Worm (Caenorhabditis elegans) whole organism, midembryonic: ENCODE results near the gene ifb-2.

Experiments
- T22C8.4 ChIP-seq: fragments of 200-800 bp; sonication (Bioruptor generic); IDR thresholded peaks from 2 replicates; pipeline ENCODE4 v1.3.6; 2022; ENCODE audit warnings: missing genetic modification characterization, missing compliant biosample characterization
- cog-1 ChIP-seq: sonication (generic microtip); optimal IDR thresholded peaks from 2 replicates; lab custom pipeline; 2016; ENCODE audit warnings: missing genetic modification characterization, missing compliant biosample characterization
- flt-1 ChIP-seq: fragments of 200-800 bp; sonication (Bioruptor generic); IDR thresholded peaks from 2 replicates; pipeline ENCODE4 v1.3.6; 2022; ENCODE audit warnings: missing genetic modification characterization, missing compliant biosample characterization
- klf-2 ChIP-seq: fragments of 200-800 bp; sonication (Bioruptor generic); conservative IDR thresholded peaks from 2 replicates; pipeline ENCODE4 v1.3.6; 2022; ENCODE audit warnings: missing genetic modification reagents, missing genetic modification characterization, missing compliant biosample characterization
- med-1 ChIP-seq: sonication (generic microtip); optimal IDR thresholded peaks from 2 replicates; lab custom pipeline; 2017; ENCODE audit warnings: missing genetic modification characterization, mild to moderate bottlenecking, missing compliant biosample characterization, antibody characterized with exemption, missing genetic modification reagents; ENCODE audit not compliant: insufficient read depth
- ref-1 ChIP-seq: fragments of 200-800 bp; sonication (Bioruptor generic); conservative IDR thresholded peaks from 2 replicates; pipeline ENCODE4 v1.3.6; 2022; ENCODE audit warnings: missing genetic modification reagents, missing genetic modification characterization, missing compliant biosample characterization
- tab-1 ChIP-seq: fragments of 200-800 bp; sonication (Bioruptor generic); IDR thresholded peaks from 2 replicates; pipeline ENCODE4 v1.3.6; 2022; ENCODE audit warnings: missing genetic modification characterization, missing compliant biosample characterization
- ztf-23 ChIP-seq: fragments of 200-800 bp; sonication (Bioruptor generic); IDR thresholded peaks from 2 replicates; pipeline ENCODE4 v1.3.6; 2022; ENCODE audit warnings: missing genetic modification reagents, missing genetic modification characterization, missing compliant biosample characterization
- ztf-29 ChIP-seq: fragments of 200-800 bp; sonication (Bioruptor generic); IDR thresholded peaks from 2 replicates; pipeline ENCODE4 v1.3.6; 2022; ENCODE audit warnings: missing genetic modification reagents, missing genetic modification characterization, missing compliant biosample characterization

ifb-2 gene

DNA sequence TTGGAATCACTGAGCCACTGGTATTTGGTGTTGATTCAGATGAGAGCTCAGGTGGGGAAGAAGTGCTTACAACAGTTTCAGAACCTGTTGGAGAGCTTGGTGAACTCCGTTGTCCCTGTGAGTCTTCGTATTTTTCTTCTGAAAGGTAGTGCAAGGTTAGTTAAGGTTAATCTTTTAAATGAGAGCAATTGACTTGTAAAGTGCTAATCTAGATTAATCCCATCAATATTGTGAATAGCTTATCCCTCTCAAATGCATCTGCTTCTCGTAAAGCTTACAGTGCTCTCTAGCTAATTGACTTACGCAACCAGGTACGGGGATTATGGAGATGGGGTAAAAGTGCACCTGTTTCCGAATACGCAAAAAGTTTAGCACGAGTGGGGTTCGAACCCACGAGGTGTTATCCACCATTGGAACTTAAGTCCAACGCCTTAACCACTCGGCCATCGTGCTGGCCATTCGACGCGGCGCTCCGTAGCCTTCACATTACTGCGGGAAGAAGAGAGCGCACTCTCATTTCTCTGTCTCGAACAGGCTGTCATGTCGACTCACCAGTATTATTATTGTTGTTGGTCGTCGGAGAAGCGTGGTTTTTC lies 22.7 kb downstream of the ifb-2 start:
- TF ChIP-seq flt-1 (GFP tag; lab: Robert Waterston, UW) (peak; percentile 80; the same call in 1 of the 2 replicates), T22C8.4 (GFP tag; lab: Robert Waterston, UW) (peak; percentile 41; the same call in 1 of the 2 replicates), med-1 (GFP tag; lab: Kevin White, UChicago) (no peak), klf-2 (GFP tag; lab: Robert Waterston, UW) (no peak; the same call in 1 of the 2 replicates), ztf-29 (GFP tag; lab: Robert Waterston, UW) (peak; percentile 50; the same call in 1 of the 2 replicates), ref-1 (GFP tag; lab: Robert Waterston, UW) (0 out of 2 replicates have a peak, but pooled peaks have one; percentile 39), cog-1 (tag; lab: Kevin White, UChicago) (peak; percentile 11), ztf-23 (peak; percentile 80), tab-1 (GFP tag; lab: Robert Waterston, UW) (peak; percentile 82)

DNA sequence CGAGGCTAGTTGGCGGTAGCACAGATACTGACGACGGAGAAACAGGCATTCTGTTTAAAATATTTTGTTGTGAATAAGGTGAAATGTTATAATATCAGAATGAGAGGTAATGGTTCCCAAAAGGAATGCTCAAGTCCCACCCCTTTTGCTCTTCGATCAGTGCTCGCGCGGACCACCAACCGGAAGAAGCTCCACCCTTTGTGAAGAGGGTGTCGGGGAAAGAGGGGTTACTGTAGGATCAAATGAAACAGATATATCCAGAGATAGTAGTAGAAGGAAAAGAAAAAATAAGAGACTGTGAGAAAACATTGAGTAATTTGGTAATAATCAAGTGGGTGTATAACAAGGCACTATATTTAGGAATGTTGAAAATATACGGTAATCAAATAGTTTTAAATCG lies 24.1 kb downstream of the ifb-2 start, which contains the start of the genes dmd-5 and F10C1.1:
Gene dmd-5 (minus strand): TSS at position 101 of the 400 bp plus-strand sequence.
Gene F10C1.1 (plus strand): TSS at position 110 of the 400 bp plus-strand sequence.
- TF ChIP-seq ztf-23 = no peak
- TF ChIP-seq flt-1 (GFP tag; lab: Robert Waterston, UW) = no peak
- no peak for TF ChIP-seq tab-1 (GFP tag; lab: Robert Waterston, UW)
- no peak for TF ChIP-seq cog-1 (tag; lab: Kevin White, UChicago)
- TF ChIP-seq ref-1 (GFP tag; lab: Robert Waterston, UW) = no peak
- no peak for TF ChIP-seq T22C8.4 (GFP tag; lab: Robert Waterston, UW)
- no peak for TF ChIP-seq med-1 (GFP tag; lab: Kevin White, UChicago)

- TF ChIP-seq ref-1 (GFP tag; lab: Robert Waterston, UW) = no peak
- no peak for TF ChIP-seq T22C8.4 (GFP tag; lab: Robert Waterston, UW)
- TF ChIP-seq tab-1 (GFP tag; lab: Robert Waterston, UW) = no peak
Observed at ce11 chrII:5774879-5775278, 24.9 kb downstream of the ifb-2 start.

- no peak for TF ChIP-seq ref-1 (GFP tag; lab: Robert Waterston, UW)
- TF ChIP-seq ztf-23 = no peak
- TF ChIP-seq med-1 (GFP tag; lab: Kevin White, UChicago) = no peak
- TF ChIP-seq T22C8.4 (GFP tag; lab: Robert Waterston, UW) = no peak
- TF ChIP-seq cog-1 (tag; lab: Kevin White, UChicago) = no peak
- TF ChIP-seq klf-2 (GFP tag; lab: Robert Waterston, UW) = no peak
- no peak for TF ChIP-seq flt-1 (GFP tag; lab: Robert Waterston, UW)
- no peak for TF ChIP-seq tab-1 (GFP tag; lab: Robert Waterston, UW)
- no peak for TF ChIP-seq ztf-29 (GFP tag; lab: Robert Waterston, UW)
Observed at ce11 chrII:5777372-5777771, 27.4 kb downstream of the ifb-2 start.

ce11 chrII:5779866-5780265 lies 29.9 kb downstream of the ifb-2 start:
- TF ChIP-seq flt-1 (GFP tag; lab: Robert Waterston, UW) = no peak
- TF ChIP-seq med-1 (GFP tag; lab: Kevin White, UChicago) = no peak
- TF ChIP-seq ztf-23 = no peak
- TF ChIP-seq T22C8.4 (GFP tag; lab: Robert Waterston, UW) = no peak
- no peak for TF ChIP-seq tab-1 (GFP tag; lab: Robert Waterston, UW)
- TF ChIP-seq klf-2 (GFP tag; lab: Robert Waterston, UW) = no peak
- no peak for TF ChIP-seq ztf-29 (GFP tag; lab: Robert Waterston, UW)

DNA sequence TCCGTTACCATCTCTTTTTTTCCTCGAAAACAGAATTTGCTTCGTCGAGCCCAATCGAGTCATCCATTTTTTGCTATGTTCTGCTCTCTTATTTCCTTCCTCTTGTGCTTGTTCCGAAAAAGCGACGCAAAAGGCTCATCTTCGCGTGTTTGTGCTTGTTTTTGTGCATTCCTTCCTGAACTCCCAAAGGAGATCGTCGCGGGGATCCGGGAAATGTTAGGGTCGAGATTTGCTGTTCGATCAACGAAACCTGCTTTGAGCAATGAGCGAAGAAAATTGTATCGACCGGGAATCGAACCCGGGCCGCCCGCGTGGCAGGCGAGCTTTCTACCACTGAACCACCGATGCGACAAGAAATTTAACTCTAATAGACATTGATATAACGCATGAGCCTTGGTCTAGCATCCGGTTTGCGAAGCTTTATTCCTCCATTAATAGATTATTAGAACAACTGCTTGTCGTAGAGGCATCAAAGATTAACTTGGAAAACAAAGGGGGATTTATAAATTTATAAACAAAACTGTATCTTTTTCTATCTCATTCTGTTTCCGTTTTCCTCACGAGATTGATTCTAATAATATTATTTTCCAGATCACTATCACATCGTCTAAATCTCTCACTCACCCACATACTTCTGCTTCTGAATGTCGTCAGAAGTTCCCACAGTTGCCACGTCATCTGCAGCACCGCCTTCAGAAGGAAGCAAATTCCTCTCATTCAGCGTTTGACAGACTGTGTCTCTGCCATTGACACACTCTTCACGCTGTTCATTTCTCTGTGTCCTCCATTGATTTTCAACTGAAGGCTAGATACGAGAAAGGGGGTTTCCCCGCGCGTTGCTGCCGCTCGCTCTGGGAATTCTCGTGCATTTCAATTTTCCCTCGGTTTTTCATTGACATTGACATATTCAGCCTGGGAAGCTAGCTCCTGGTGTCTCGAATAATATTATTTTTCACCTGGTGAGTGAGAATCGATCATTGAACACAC lies 32.2 kb downstream of the ifb-2 start, which contains the start of gene K05F1.6:
Gene K05F1.6 (plus strand): TSS at position 586 of the 987 bp plus-strand sequence.
- peak; percentile 60 for TF ChIP-seq T22C8.4 (GFP tag; lab: Robert Waterston, UW)
- peak; percentile 42; the same call in 1 of the 2 replicates for TF ChIP-seq ztf-29 (GFP tag; lab: Robert Waterston, UW)
- TF ChIP-seq klf-2 (GFP tag; lab: Robert Waterston, UW) = peak; percentile 68; the same call in 1 of the 2 replicates
- TF ChIP-seq ztf-23 = peak; percentile 84
- TF ChIP-seq flt-1 (GFP tag; lab: Robert Waterston, UW) = peak; percentile 64; the same call in 1 of the 2 replicates
- peak; percentile 54; the same call in 1 of the 2 replicates for TF ChIP-seq ref-1 (GFP tag; lab: Robert Waterston, UW)
- TF ChIP-seq tab-1 (GFP tag; lab: Robert Waterston, UW) = peak; percentile 70; the same call in 1 of the 2 replicates
- TF ChIP-seq med-1 (GFP tag; lab: Kevin White, UChicago) = no peak
- peak; percentile 58 for TF ChIP-seq cog-1 (tag; lab: Kevin White, UChicago)

ce11 chrII:5785504-5785903 lies 35.5 kb downstream of the ifb-2 start:
- TF ChIP-seq tab-1 (GFP tag; lab: Robert Waterston, UW) (no peak), med-1 (GFP tag; lab: Kevin White, UChicago) (no peak), flt-1 (GFP tag; lab: Robert Waterston, UW) (no peak), T22C8.4 (GFP tag; lab: Robert Waterston, UW) (no peak), ztf-29 (GFP tag; lab: Robert Waterston, UW) (no peak), ztf-23 (no peak)

ce11 chrII:5788815-5789214 lies 38.8 kb downstream of the ifb-2 start, which contains the start of gene K05F1.13:
TSS of gene K05F1.13 (plus strand) at chrII:5789115.
- no peak for TF ChIP-seq flt-1 (GFP tag; lab: Robert Waterston, UW)
- no peak for TF ChIP-seq cog-1 (tag; lab: Kevin White, UChicago)
- no peak for TF ChIP-seq tab-1 (GFP tag; lab: Robert Waterston, UW)
- no peak for TF ChIP-seq med-1 (GFP tag; lab: Kevin White, UChicago)
- TF ChIP-seq ztf-23 = no peak
- TF ChIP-seq klf-2 (GFP tag; lab: Robert Waterston, UW) = no peak
- TF ChIP-seq ref-1 (GFP tag; lab: Robert Waterston, UW) = no peak
- no peak for TF ChIP-seq ztf-29 (GFP tag; lab: Robert Waterston, UW)
- no peak for TF ChIP-seq T22C8.4 (GFP tag; lab: Robert Waterston, UW)
